Fruit fly (Drosophila melanogaster) Kc167 (cell line): Measurements from ENCODE around the gene Tim9a.

Experiments
- Sin3A ChIP-seq: fragments of >200 bp; optimal IDR thresholded peaks from 2 replicates; lab custom pipeline; 2018; ENCODE audit warnings: missing external identifiers
- insv ChIP-seq: fragments of >200 bp; optimal IDR thresholded peaks from 3 replicates; lab custom pipeline; 2018; ENCODE audit warnings: missing external identifiers
- psq ChIP-seq: fragments of >200 bp; optimal IDR thresholded peaks from 2 replicates; lab custom pipeline; 2017; ENCODE audit warnings: missing external identifiers

- TF ChIP-seq insv (lab: Kevin White, UChicago) (no peak), Sin3A (lab: Kevin White, UChicago) (no peak), psq (lab: Kevin White, UChicago) (no peak)
Measured at dm6 chrX:13402763-13403162, 17.8 kb downstream of the Tim9a start, which contains the start of gene CG12725.
